Worm (Caenorhabditis elegans) whole organism, L2 larva: Measurements from ENCODE around the gene col-68.

Experiments
- ama-1 ChIP-seq: fragments of 150-350 bp; optimal IDR thresholded peaks from 2 replicates; lab custom pipeline; 2018; ENCODE audit warnings: inconsistent platforms
- egl-27 ChIP-seq: sonication (generic microtip); optimal IDR thresholded peaks from 3 replicates; lab custom pipeline; 2017; ENCODE audit warnings: missing biosample characterization, missing genetic modification reagents, missing genetic modification characterization
- mab-5 ChIP-seq: fragments of 150-350 bp; optimal IDR thresholded peaks from 2 replicates; lab custom pipeline; 2014; ENCODE audit warnings: missing biosample characterization, missing genetic modification characterization
- nhr-237 ChIP-seq: fragments of 150-350 bp; optimal IDR thresholded peaks from 2 replicates; lab custom pipeline; 2014; ENCODE audit warnings: missing biosample characterization, missing genetic modification characterization
- nhr-77 ChIP-seq: fragments of 150-350 bp; optimal IDR thresholded peaks from 2 replicates; lab custom pipeline; 2014; ENCODE audit warnings: missing biosample characterization, missing genetic modification characterization
- unc-62 ChIP-seq: fragments of 150-350 bp; optimal IDR thresholded peaks from 2 replicates; lab custom pipeline; 2014; ENCODE audit warnings: missing biosample characterization, missing genetic modification reagents, missing genetic modification characterization

ce11 chrII:91419-91818 lies 12.9 kb upstream of the col-68 start, which contains the start of gene mcat-1:
- TF ChIP-seq ama-1 (no peak), nhr-237 (tag; lab: Kevin White, UChicago) (no peak), egl-27 (tag; lab: Kevin White, UChicago) (no peak), unc-62 (GFP tag; lab: Kevin White, UChicago) (no peak), nhr-77 (no peak), mab-5 (tag; lab: Kevin White, UChicago) (no peak)
